Worm (Caenorhabditis elegans) whole organism, young adult: ENCODE measurements around the gene odr-3.

Experiments
- B0019.2 ChIP-seq: fragments of 200-800 bp; sonication (Bioruptor generic); conservative IDR thresholded peaks from 2 replicates; pipeline ENCODE4 v1.3.6; 2022; ENCODE audit warnings: missing genetic modification reagents, missing genetic modification characterization, missing compliant biosample characterization
- B0035.1 ChIP-seq: sonication (generic microtip); optimal IDR thresholded peaks from 2 replicates; lab custom pipeline; 2016; ENCODE audit warnings: missing genetic modification characterization, mild to moderate bottlenecking, missing compliant biosample characterization, missing genotype, missing genetic modification reagents
- C06A6.2 ChIP-seq: fragments of 200-800 bp; sonication (Bioruptor generic); conservative IDR thresholded peaks from 2 replicates; pipeline ENCODE4 v1.3.6; 2022; ENCODE audit warnings: missing genetic modification characterization, missing compliant biosample characterization
- C17E4.6 ChIP-seq: fragments of 200-800 bp; sonication (Bioruptor generic); IDR thresholded peaks from 2 replicates; pipeline ENCODE4 v1.3.6; 2022; ENCODE audit warnings: missing genetic modification reagents, missing genetic modification characterization, missing compliant biosample characterization
- F22D6.2 ChIP-seq: sonication (generic microtip); optimal IDR thresholded peaks from 2 replicates; lab custom pipeline; 2016; ENCODE audit warnings: mild to moderate bottlenecking, missing genetic modification characterization, missing compliant biosample characterization
- F37B4.10 ChIP-seq: fragments of 200-800 bp; sonication (Bioruptor generic); IDR thresholded peaks from 2 replicates; pipeline ENCODE4 v1.3.6; 2022; ENCODE audit warnings: missing genetic modification characterization, missing compliant biosample characterization
- T26A5.8 ChIP-seq: sonication (generic microtip); optimal IDR thresholded peaks from 2 replicates; lab custom pipeline; 2016; ENCODE audit warnings: missing genetic modification characterization, missing compliant biosample characterization
- Y53F4B.3 ChIP-seq: fragments of 200-800 bp; sonication (Bioruptor generic); IDR thresholded peaks from 2 replicates; pipeline ENCODE4 v1.3.6; 2022; ENCODE audit warnings: missing genetic modification reagents, missing genetic modification characterization, missing compliant biosample characterization
- ZK185.1 ChIP-seq: sonication (generic microtip); optimal IDR thresholded peaks from 2 replicates; lab custom pipeline; 2016; ENCODE audit warnings: mild to moderate bottlenecking, missing genetic modification characterization, missing compliant biosample characterization; ENCODE audit not compliant: poor library complexity, severe bottlenecking
- akir-1 ChIP-seq: fragments of 200-800 bp; sonication (Bioruptor generic); optimal IDR thresholded peaks from 2 replicates; lab custom pipeline; 2018; ENCODE audit warnings: mild to moderate bottlenecking, missing genetic modification characterization, moderate library complexity, missing compliant biosample characterization
- ama-1 ChIP-seq, 3 experiments: fragments of 150-350 bp in 1 of 3; sonication (generic microtip) in 2 of 3; optimal IDR thresholded peaks; 2 replicates each; lab custom pipeline; 2014 to 2018; ENCODE audit warnings: missing biosample characterization in 2 of 3, missing genetic modification characterization in 2 of 3, missing genetic modification reagents in 2 of 3
- atf-7 ChIP-seq: sonication (generic microtip); optimal IDR thresholded peaks from 2 replicates; lab custom pipeline; 2017; ENCODE audit warnings: mild to moderate bottlenecking, missing genetic modification characterization, missing compliant biosample characterization
- attf-5 ChIP-seq: fragments of 200-800 bp; sonication (Bioruptor generic); optimal IDR thresholded peaks from 2 replicates; lab custom pipeline; 2018; ENCODE audit warnings: mild to moderate bottlenecking, missing genetic modification characterization, missing compliant biosample characterization
- bed-2 ChIP-seq: fragments of 200-800 bp; sonication (Bioruptor generic); IDR thresholded peaks from 2 replicates; pipeline ENCODE4 v1.3.6; 2022; ENCODE audit warnings: missing genetic modification reagents, missing genetic modification characterization, missing compliant biosample characterization
- cebp-2 ChIP-seq: fragments of 200-800 bp; sonication (Bioruptor generic); IDR thresholded peaks from 2 replicates; pipeline ENCODE4 v1.3.6; 2022; ENCODE audit warnings: missing genetic modification characterization, missing compliant biosample characterization
- ceh-27 ChIP-seq: fragments of 200-800 bp; sonication (Bioruptor generic); optimal IDR thresholded peaks from 2 replicates; lab custom pipeline; 2018; ENCODE audit warnings: mild to moderate bottlenecking, missing genetic modification characterization, moderate library complexity, missing compliant biosample characterization
- ceh-79 ChIP-seq: sonication (generic microtip); optimal IDR thresholded peaks from 2 replicates; lab custom pipeline; 2017; ENCODE audit warnings: mild to moderate bottlenecking, missing genetic modification characterization, missing compliant biosample characterization
- dpl-1 ChIP-seq: fragments of 150-350 bp; optimal IDR thresholded peaks from 2 replicates; lab custom pipeline; 2014; ENCODE audit warnings: missing biosample characterization, missing genetic modification reagents, missing genetic modification characterization
- egl-18 ChIP-seq: fragments of 200-800 bp; sonication (Bioruptor generic); IDR thresholded peaks from 2 replicates; pipeline ENCODE4 v1.3.6; 2022; ENCODE audit warnings: missing genetic modification reagents, missing genetic modification characterization, missing compliant biosample characterization
- ekl-4 ChIP-seq: fragments of 200-800 bp; sonication (Bioruptor generic); IDR thresholded peaks from 2 replicates; pipeline ENCODE4 v1.3.6; 2022; ENCODE audit warnings: missing genetic modification reagents, missing genetic modification characterization, missing compliant biosample characterization
- ets-4 ChIP-seq: fragments of 200-800 bp; sonication (Bioruptor generic); optimal IDR thresholded peaks from 2 replicates; lab custom pipeline; 2018; ENCODE audit warnings: mild to moderate bottlenecking, missing genetic modification characterization, missing compliant biosample characterization
- fkh-3 ChIP-seq: sonication (generic microtip); optimal IDR thresholded peaks from 2 replicates; lab custom pipeline; 2016; ENCODE audit warnings: mild to moderate bottlenecking, missing genetic modification characterization, missing compliant biosample characterization
- let-526 ChIP-seq: fragments of 200-800 bp; sonication (Bioruptor generic); IDR thresholded peaks from 2 replicates; pipeline ENCODE4 v1.3.6; 2022; ENCODE audit warnings: missing genetic modification reagents, missing genetic modification characterization, missing compliant biosample characterization
- let-607 ChIP-seq, 2 experiments: fragments of 200-800 bp in 1 of 2; sonication (Bioruptor generic) in 1 of 2; sonication (generic microtip) in 1 of 2; optimal IDR thresholded peaks; 2 replicates each; lab custom pipeline; 2016 to 2018; ENCODE audit warnings: mild to moderate bottlenecking in 2 of 2, missing compliant biosample characterization in 2 of 2, missing genetic modification characterization in 2 of 2, moderate library complexity in 2 of 2, missing genotype in 1 of 2
- lin-26 ChIP-seq: fragments of 200-800 bp; sonication (Bioruptor generic); IDR thresholded peaks from 2 replicates; pipeline ENCODE4 v1.3.6; 2022; ENCODE audit warnings: missing genetic modification reagents, missing genetic modification characterization, missing compliant biosample characterization
- lin-35 ChIP-seq, 3 experiments: fragments of 150-350 bp in 2 of 3; sonication (generic microtip) in 1 of 3; optimal IDR thresholded peaks; 2 replicates each; lab custom pipeline; 2014 to 2018; ENCODE audit warnings: missing biosample characterization in 3 of 3, missing genetic modification characterization in 3 of 3, missing genetic modification reagents in 3 of 3
- lin-40 ChIP-seq: sonication (generic microtip); optimal IDR thresholded peaks from 2 replicates; lab custom pipeline; 2016; ENCODE audit warnings: missing genetic modification characterization, mild to moderate bottlenecking, missing compliant biosample characterization, missing genotype, missing genetic modification reagents
- lir-1 ChIP-seq: fragments of 200-800 bp; sonication (Bioruptor generic); conservative IDR thresholded peaks from 2 replicates; pipeline ENCODE4 v1.3.6; 2022; ENCODE audit warnings: missing genetic modification reagents, missing genetic modification characterization, missing compliant biosample characterization
- madf-8 ChIP-seq: fragments of 200-800 bp; sonication (Bioruptor generic); conservative IDR thresholded peaks from 2 replicates; pipeline ENCODE4 v1.3.6; 2022; ENCODE audit warnings: missing genetic modification reagents, missing genetic modification characterization, missing compliant biosample characterization
- mes-4 ChIP-seq: sonication (generic microtip); optimal IDR thresholded peaks from 2 replicates; lab custom pipeline; 2016; ENCODE audit warnings: missing genotype, missing genetic modification characterization, missing compliant biosample characterization
- nfya-1 ChIP-seq: sonication (generic microtip); optimal IDR thresholded peaks from 2 replicates; lab custom pipeline; 2017; ENCODE audit warnings: antibody characterized with exemption, missing compliant biosample characterization, missing genetic modification characterization, borderline replicate concordance; ENCODE audit not compliant: insufficient read depth
- pbrm-1 ChIP-seq: fragments of 200-800 bp; sonication (Bioruptor generic); IDR thresholded peaks from 2 replicates; pipeline ENCODE4 v1.3.6; 2022; ENCODE audit warnings: missing genetic modification reagents, missing genetic modification characterization, missing compliant biosample characterization
- repo-1 ChIP-seq: sonication (generic microtip); optimal IDR thresholded peaks from 2 replicates; lab custom pipeline; 2017; ENCODE audit warnings: mild to moderate bottlenecking, missing genetic modification characterization, missing compliant biosample characterization
- sdz-38 ChIP-seq: sonication (generic microtip); optimal IDR thresholded peaks from 2 replicates; lab custom pipeline; 2016; ENCODE audit warnings: missing genotype, missing genetic modification characterization, missing compliant biosample characterization
- snpc-3.4 ChIP-seq: sonication (generic microtip); optimal IDR thresholded peaks from 2 replicates; lab custom pipeline; 2017; ENCODE audit warnings: missing genetic modification characterization, mild to moderate bottlenecking, missing compliant biosample characterization, antibody characterized with exemption, moderate library complexity, missing genotype, missing genetic modification reagents
- snpc-4 ChIP-seq, 5 experiments: fragments of 150-350 bp in 1 of 5; sonication (generic microtip) in 4 of 5; optimal IDR thresholded peaks; 2 replicates each; lab custom pipeline; 2014 to 2018; ENCODE audit warnings: missing genetic modification characterization in 5 of 5, missing biosample characterization in 3 of 5, antibody characterized with exemption in 2 of 5, mild to moderate bottlenecking in 2 of 5, missing compliant biosample characterization in 2 of 5, missing genotype in 2 of 5, moderate library complexity in 2 of 5, missing genetic modification reagents in 1 of 5
- tlf-1 ChIP-seq: fragments of 200-800 bp; sonication (Bioruptor generic); optimal IDR thresholded peaks from 2 replicates; lab custom pipeline; 2018; ENCODE audit warnings: mild to moderate bottlenecking, missing genetic modification characterization, missing compliant biosample characterization
- ztf-25 ChIP-seq: fragments of 200-800 bp; sonication (Bioruptor generic); IDR thresholded peaks from 2 replicates; pipeline ENCODE4 v1.3.6; 2022; ENCODE audit warnings: missing genetic modification reagents, missing genetic modification characterization, missing compliant biosample characterization
- ztf-26 ChIP-seq: sonication (generic microtip); optimal IDR thresholded peaks from 2 replicates; lab custom pipeline; 2017; ENCODE audit warnings: missing genetic modification characterization, missing compliant biosample characterization
- ztf-3 ChIP-seq: fragments of 200-800 bp; sonication (Bioruptor generic); optimal IDR thresholded peaks from 2 replicates; lab custom pipeline; 2018; ENCODE audit warnings: mild to moderate bottlenecking, missing genetic modification characterization, missing compliant biosample characterization
- ztf-6 ChIP-seq: fragments of 200-800 bp; sonication (Bioruptor generic); IDR thresholded peaks from 2 replicates; pipeline ENCODE4 v1.3.6; 2022; ENCODE audit warnings: missing genetic modification reagents, missing genetic modification characterization, missing compliant biosample characterization

The odr-3 gene

DNA sequence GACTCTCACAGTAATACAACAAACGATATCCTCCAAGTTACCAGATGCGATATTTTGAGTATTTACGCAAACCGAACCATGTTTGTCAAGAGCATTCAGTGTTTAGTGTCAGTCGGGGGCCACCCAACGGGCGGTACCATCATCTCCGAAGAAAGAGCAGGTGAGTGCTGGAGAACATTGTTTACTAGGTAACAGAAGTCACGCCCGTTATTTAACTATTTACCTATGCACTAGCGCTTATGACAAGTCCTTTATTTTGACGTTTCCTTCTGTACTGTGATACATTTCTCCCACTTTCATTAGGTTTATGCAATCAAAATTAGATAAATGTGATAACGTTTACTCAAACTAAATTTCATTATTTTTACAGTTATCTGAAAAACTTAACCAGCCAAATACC, 39.8 kb downstream of the odr-3 start, which contains the start of gene F57B1.6:
F57B1.6 (plus strand) TSS at position 79 of the 400 bp plus-strand sequence.
- no peak for TF ChIP-seq ama-1 (optimal IDR thresholded peaks at IDR 0.05; lab: Kevin White, UChicago)
- no peak for TF ChIP-seq ama-1 (GFP tag; optimal IDR thresholded peaks at IDR 0.05; lab: Kevin White, UChicago)
- TF ChIP-seq ztf-6 (GFP tag; lab: Robert Waterston, UW) = no peak
- no peak for TF ChIP-seq F37B4.10 (GFP tag; lab: Robert Waterston, UW)
- no peak for TF ChIP-seq fkh-3 (tag; lab: Kevin White, UChicago)
- no peak for TF ChIP-seq repo-1
- no peak for TF ChIP-seq Y53F4B.3 (GFP tag; lab: Robert Waterston, UW)
- TF ChIP-seq sdz-38 (tag; lab: Kevin White, UChicago) = no peak
- TF ChIP-seq pbrm-1 = no peak
- TF ChIP-seq let-607 (tag; optimal IDR thresholded peaks at IDR 0.05; lab: Kevin White, UChicago) = no peak

DNA sequence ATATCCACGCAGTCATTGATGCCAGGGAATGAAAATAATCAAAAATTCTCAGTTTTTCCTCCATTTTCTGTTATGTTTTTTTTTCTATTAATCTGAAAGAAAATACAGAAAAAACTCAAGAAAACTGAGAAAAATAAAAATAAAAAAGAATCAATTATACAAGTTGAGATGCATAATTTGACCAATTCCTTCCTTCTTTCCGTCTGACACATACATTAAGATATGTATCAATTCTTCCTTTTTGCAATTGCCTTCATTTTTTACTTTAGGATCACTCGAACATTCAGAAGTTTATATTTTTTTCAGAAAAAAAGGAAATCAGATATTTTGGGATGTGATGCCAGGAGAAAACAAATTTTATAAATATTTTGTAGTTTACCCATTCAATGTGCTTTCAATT, 41.9 kb downstream of the odr-3 start, which contains the start of gene F57B1.5:
F57B1.5 (plus strand) TSS at position 301 of the 400 bp plus-strand sequence.
- no peak for TF ChIP-seq tlf-1 (GFP tag; lab: Kevin White, UChicago)
- no peak for TF ChIP-seq egl-18
- TF ChIP-seq T26A5.8 = no peak
- no peak for TF ChIP-seq F37B4.10 (GFP tag; lab: Robert Waterston, UW)
- TF ChIP-seq B0019.2 (GFP tag; lab: Robert Waterston, UW) = no peak
- no peak for TF ChIP-seq C17E4.6
- no peak for TF ChIP-seq snpc-4 (GFP tag; optimal IDR thresholded peaks at IDR 0.05; lab: Kevin White, UChicago)
- no peak for TF ChIP-seq snpc-4 (tag; optimal IDR thresholded peaks at IDR 0.05; lab: Kevin White, UChicago)
- TF ChIP-seq akir-1 (GFP tag; lab: Kevin White, UChicago) = no peak
- TF ChIP-seq lin-40 = no peak
- TF ChIP-seq cebp-2 (GFP tag; lab: Robert Waterston, UW) = no peak
- TF ChIP-seq ztf-3 = no peak
- TF ChIP-seq ama-1 (optimal IDR thresholded peaks at IDR 0.05; lab: Kevin White, UChicago) = no peak
- TF ChIP-seq ama-1 (GFP tag; optimal IDR thresholded peaks at IDR 0.05; lab: Kevin White, UChicago) = no peak
- no peak for TF ChIP-seq lin-26 (GFP tag; lab: Robert Waterston, UW)
- no peak for TF ChIP-seq ZK185.1 (tag; lab: Kevin White, UChicago)
- no peak for TF ChIP-seq dpl-1 (GFP tag; lab: Kevin White, UChicago)
- TF ChIP-seq C06A6.2 = no peak
- TF ChIP-seq ceh-79 (tag; lab: Kevin White, UChicago) = no peak
- no peak for TF ChIP-seq B0035.1 (tag; lab: Kevin White, UChicago)
- TF ChIP-seq ets-4 (GFP tag; lab: Kevin White, UChicago) = no peak

DNA sequence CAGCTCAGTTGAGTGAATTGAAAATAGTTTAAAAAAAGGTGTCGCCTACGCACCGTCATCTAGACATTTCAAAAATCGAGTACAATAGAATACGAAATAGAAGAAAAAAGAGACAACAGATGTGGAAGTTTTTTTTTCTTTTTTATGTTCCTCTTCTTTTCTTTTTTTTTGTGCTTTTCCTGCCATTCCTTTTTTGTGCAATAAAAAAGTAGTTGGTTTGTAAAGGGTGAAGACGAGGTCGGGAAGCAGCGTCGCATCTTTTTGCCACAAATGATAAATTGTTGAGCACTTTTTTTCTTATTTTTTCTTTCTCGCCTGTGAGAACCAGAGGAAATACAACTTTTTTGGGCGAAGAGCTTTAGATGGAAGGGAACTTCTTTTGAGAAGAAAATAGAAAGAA, 42.8 kb downstream of the odr-3 start:
- TF ChIP-seq akir-1 (GFP tag; lab: Kevin White, UChicago) = no peak
- no peak for TF ChIP-seq ekl-4
- no peak for TF ChIP-seq atf-7 (tag; lab: Kevin White, UChicago)
- no peak for TF ChIP-seq lin-35 (GFP tag; optimal IDR thresholded peaks at IDR 0.05; lab: Kevin White, UChicago)
- no peak for TF ChIP-seq bed-2
- no peak for TF ChIP-seq attf-5 (GFP tag; lab: Kevin White, UChicago)
- no peak for TF ChIP-seq lir-1 (GFP tag; lab: Robert Waterston, UW)
- TF ChIP-seq nfya-1 = no peak
- no peak for TF ChIP-seq ztf-26
- TF ChIP-seq F22D6.2 (tag; lab: Kevin White, UChicago) = no peak
- TF ChIP-seq let-526 (GFP tag; lab: Robert Waterston, UW) = no peak
- TF ChIP-seq ceh-27 (GFP tag; lab: Kevin White, UChicago) = no peak
- no peak for TF ChIP-seq ets-4 (GFP tag; lab: Kevin White, UChicago)
- no peak for TF ChIP-seq madf-8 (GFP tag; lab: Robert Waterston, UW)
- TF ChIP-seq snpc-3.4 = no peak
- TF ChIP-seq ztf-25 (GFP tag; lab: Robert Waterston, UW) = no peak
- TF ChIP-seq mes-4 (tag; lab: Kevin White, UChicago) = no peak
